Fruit fly (Drosophila melanogaster) whole organism, embryonic: Measurements from ENCODE around the gene CG34138.

Experiments
- CG12769 ChIP-seq: fragments of 200-800 bp; sonication (Bioruptor generic); optimal IDR thresholded peaks from 2 replicates; lab custom pipeline; 2019; ENCODE audit warnings: missing biosample characterization, mild to moderate bottlenecking, missing genetic modification characterization, moderate library complexity
- CG15073 ChIP-seq: fragments of 200-800 bp; sonication (Bioruptor generic); optimal IDR thresholded peaks from 2 replicates; lab custom pipeline; 2016; ENCODE audit warnings: missing biosample characterization, missing genetic modification characterization
- CG17385 ChIP-seq: fragments of 200-800 bp; sonication (Bioruptor generic); optimal IDR thresholded peaks from 3 replicates; lab custom pipeline; 2018; ENCODE audit warnings: missing biosample characterization, mild to moderate bottlenecking, missing genetic modification characterization
- CG2116 ChIP-seq: fragments of 200-800 bp; sonication (Bioruptor generic); optimal IDR thresholded peaks from 3 replicates; lab custom pipeline; 2018; ENCODE audit warnings: missing biosample characterization, mild to moderate bottlenecking, missing genetic modification characterization
- CG2120 ChIP-seq: fragments of 200-800 bp; sonication (Bioruptor generic); optimal IDR thresholded peaks from 3 replicates; lab custom pipeline; 2016; ENCODE audit warnings: missing biosample characterization, missing genetic modification characterization
- CG34224 ChIP-seq: fragments of 200-800 bp; sonication (Bioruptor generic); IDR thresholded peaks from 3 replicates; pipeline ENCODE4 v1.3.6; 2022; ENCODE audit warnings: missing biosample characterization, missing genetic modification characterization; ENCODE audit not compliant: partially characterized antibody
- CG3726 ChIP-seq: fragments of 200-800 bp; sonication (Bioruptor generic); IDR thresholded peaks from 3 replicates; pipeline ENCODE4, ENCODE4 v1.3.6; 2022; ENCODE audit warnings: missing biosample characterization, missing genetic modification characterization
- CG3838 ChIP-seq: fragments of 200-800 bp; sonication (Bioruptor generic); optimal IDR thresholded peaks from 3 replicates; lab custom pipeline; 2016; ENCODE audit warnings: missing biosample characterization, missing genetic modification characterization
- CG6813 ChIP-seq: fragments of 200-800 bp; sonication (Bioruptor generic); optimal IDR thresholded peaks from 2 replicates; lab custom pipeline; 2017; ENCODE audit warnings: missing biosample characterization, missing genetic modification characterization, mild to moderate bottlenecking, moderate library complexity, missing genetic modification reagents
- D ChIP-seq, 2 experiments: fragments of 200-800 bp in 1 of 2; fragments of >200 bp in 1 of 2; sonication (Bioruptor generic) in 1 of 2; optimal IDR thresholded peaks; 2 replicates in 1 of 2; 3 replicates in 1 of 2; lab custom pipeline; 2017; ENCODE audit warnings: mild to moderate bottlenecking in 1 of 2, missing biosample characterization in 1 of 2, missing genetic modification characterization in 1 of 2, missing genetic modification reagents in 1 of 2
- Dp ChIP-seq: fragments of 200-800 bp; sonication (Bioruptor generic); optimal IDR thresholded peaks from 2 replicates; lab custom pipeline; 2018; ENCODE audit warnings: missing biosample characterization, mild to moderate bottlenecking, missing genetic modification characterization, moderate library complexity
- Dref ChIP-seq: fragments of 200-800 bp; sonication (Bioruptor generic); IDR thresholded peaks from 2 replicates; pipeline ENCODE4 v1.3.6; 2022; ENCODE audit warnings: missing biosample characterization, missing genetic modification characterization
- E2f2 ChIP-seq: fragments of 200-800 bp; sonication (Bioruptor generic); IDR thresholded peaks from 2 replicates; pipeline ENCODE4 v1.3.6; 2022; ENCODE audit warnings: missing biosample characterization, missing genetic modification characterization
- HLH4C ChIP-seq: fragments of 200-800 bp; sonication (Bioruptor generic); IDR thresholded peaks from 3 replicates; pipeline ENCODE4 v1.3.6; 2022; ENCODE audit warnings: missing biosample characterization, missing genetic modification characterization; ENCODE audit not compliant: partially characterized antibody
- HLH54F ChIP-seq: fragments of 200-800 bp; sonication (Bioruptor generic); optimal IDR thresholded peaks from 3 replicates; lab custom pipeline; 2016; ENCODE audit warnings: missing biosample characterization, missing genetic modification characterization
- Hand ChIP-seq: fragments of 200-800 bp; sonication (Bioruptor generic); optimal IDR thresholded peaks from 2 replicates; lab custom pipeline; 2017; ENCODE audit warnings: mild to moderate bottlenecking, missing biosample characterization, missing genetic modification reagents, missing genetic modification characterization
- Hr51 ChIP-seq, 2 experiments: fragments of 200-800 bp; sonication (Bioruptor generic); optimal IDR thresholded peaks; 2 replicates in 1 of 2; 3 replicates in 1 of 2; lab custom pipeline; 2016 to 2018; ENCODE audit warnings: missing biosample characterization in 2 of 2, missing genetic modification characterization in 2 of 2, mild to moderate bottlenecking in 1 of 2, moderate library complexity in 1 of 2
- Oli ChIP-seq: fragments of 200-800 bp; sonication (Bioruptor generic); optimal IDR thresholded peaks from 2 replicates; lab custom pipeline; 2018; ENCODE audit warnings: missing biosample characterization, mild to moderate bottlenecking, missing genetic modification characterization, moderate library complexity
- Opbp ChIP-seq: fragments of 200-800 bp; sonication (Bioruptor generic); IDR thresholded peaks from 3 replicates; pipeline ENCODE4 v1.3.6; 2022; ENCODE audit warnings: missing biosample characterization, missing genetic modification characterization; ENCODE audit not compliant: partially characterized antibody
- Pdp1 ChIP-seq, 2 experiments: fragments of 200-800 bp; sonication (Bioruptor generic); optimal IDR thresholded peaks; 3 replicates each; lab custom pipeline; 2016; ENCODE audit warnings: missing biosample characterization in 2 of 2, missing genetic modification characterization in 2 of 2, mild to moderate bottlenecking in 1 of 2, moderate library complexity in 1 of 2
- Sin3A ChIP-seq: fragments of >200 bp; optimal IDR thresholded peaks from 2 replicates; lab custom pipeline; 2018
- Six4 ChIP-seq: fragments of 200-800 bp; sonication (Bioruptor generic); optimal IDR thresholded peaks from 2 replicates; lab custom pipeline; 2016; ENCODE audit warnings: missing biosample characterization, missing genetic modification characterization
- Trl ChIP-seq, 3 experiments: fragments of >200 bp in 2 of 3; fragments of 200-800 bp in 1 of 3; sonication (Bioruptor generic) in 1 of 3; optimal IDR thresholded peaks; 2 replicates in 1 of 3; 3 replicates in 2 of 3; lab custom pipeline; 2016 to 2017; ENCODE audit warnings: missing biosample characterization in 1 of 3, missing genetic modification characterization in 1 of 3
- YL-1 ChIP-seq: fragments of 200-800 bp; sonication (Bioruptor generic); optimal IDR thresholded peaks from 3 replicates; lab custom pipeline; 2017; ENCODE audit warnings: missing biosample characterization, mild to moderate bottlenecking, missing genetic modification characterization
- ara ChIP-seq: fragments of 200-800 bp; sonication (Bioruptor generic); IDR thresholded peaks from 2 replicates; pipeline ENCODE4 v1.3.6; 2022; ENCODE audit warnings: missing biosample characterization, missing genetic modification characterization
- bbx ChIP-seq: fragments of 200-800 bp; sonication (Bioruptor generic); IDR thresholded peaks from 2 replicates; pipeline ENCODE4 v1.3.6; 2022; ENCODE audit warnings: missing biosample characterization, missing genetic modification characterization; ENCODE audit not compliant: partially characterized antibody
- cg ChIP-seq: fragments of 200-800 bp; sonication (Bioruptor generic); optimal IDR thresholded peaks from 3 replicates; lab custom pipeline; 2019; ENCODE audit warnings: missing biosample characterization, mild to moderate bottlenecking, missing genetic modification characterization, moderate library complexity
- chinmo ChIP-seq: fragments of 200-800 bp; sonication (Bioruptor generic); IDR thresholded peaks from 4 replicates; pipeline ENCODE4 v1.3.6; 2022; ENCODE audit warnings: missing biosample characterization, missing genetic modification characterization; ENCODE audit not compliant: partially characterized antibody
- chn ChIP-seq: fragments of 200-800 bp; sonication (Bioruptor generic); optimal IDR thresholded peaks from 2 replicates; lab custom pipeline; 2016; ENCODE audit warnings: missing biosample characterization, missing genetic modification characterization
- ci ChIP-seq: fragments of 200-800 bp; sonication (Bioruptor generic); IDR thresholded peaks from 3 replicates; pipeline ENCODE4 v1.3.6; 2022; ENCODE audit warnings: missing biosample characterization, missing genetic modification characterization
- croc ChIP-seq: fragments of 200-800 bp; sonication (Bioruptor generic); conservative IDR thresholded peaks from 3 replicates; pipeline ENCODE4 v1.3.6; 2022; ENCODE audit warnings: missing biosample characterization, missing genetic modification characterization
- crol ChIP-seq: fragments of 200-800 bp; sonication (Bioruptor generic); IDR thresholded peaks from 2 replicates; pipeline ENCODE4 v1.3.6; 2022; ENCODE audit warnings: missing biosample characterization, missing genetic modification characterization
- ham ChIP-seq: fragments of 200-800 bp; sonication (Bioruptor generic); IDR thresholded peaks from 2 replicates; pipeline ENCODE4 v1.3.6; 2022; ENCODE audit warnings: missing biosample characterization, missing genetic modification characterization
- insv ChIP-seq, 2 experiments: fragments of 200-800 bp; sonication (Bioruptor generic); optimal IDR thresholded peaks; 3 replicates each; lab custom pipeline; 2016 to 2018; ENCODE audit warnings: missing biosample characterization in 2 of 2, missing genetic modification characterization in 2 of 2
- inv ChIP-seq: fragments of 200-800 bp; sonication (Bioruptor generic); IDR thresholded peaks from 2 replicates; pipeline ENCODE4 v1.3.6; 2022; ENCODE audit warnings: missing biosample characterization, missing genetic modification characterization; ENCODE audit not compliant: partially characterized antibody
- luna ChIP-seq: fragments of 200-800 bp; sonication (Bioruptor generic); optimal IDR thresholded peaks from 2 replicates; lab custom pipeline; 2016; ENCODE audit warnings: missing biosample characterization, missing genetic modification characterization
- mld ChIP-seq: fragments of 200-800 bp; sonication (Bioruptor generic); IDR thresholded peaks from 3 replicates; pipeline ENCODE4 v1.3.6; 2022; ENCODE audit warnings: missing biosample characterization, missing genetic modification characterization; ENCODE audit not compliant: partially characterized antibody
- nom ChIP-seq: fragments of 200-800 bp; sonication (Bioruptor generic); optimal IDR thresholded peaks from 2 replicates; lab custom pipeline; 2017; ENCODE audit warnings: missing biosample characterization, missing genetic modification characterization, mild to moderate bottlenecking, moderate library complexity, missing genetic modification reagents
- pb ChIP-seq: fragments of 200-800 bp; sonication (Bioruptor generic); optimal IDR thresholded peaks from 3 replicates; lab custom pipeline; 2016; ENCODE audit warnings: missing biosample characterization, missing genetic modification characterization
- pzg ChIP-seq: fragments of 200-800 bp; sonication (Bioruptor generic); optimal IDR thresholded peaks from 3 replicates; lab custom pipeline; 2018; ENCODE audit warnings: missing biosample characterization, mild to moderate bottlenecking, missing genetic modification characterization, moderate library complexity
- rib ChIP-seq: fragments of 200-800 bp; sonication (Bioruptor generic); IDR thresholded peaks from 2 replicates; pipeline ENCODE4 v1.3.6; 2022; ENCODE audit warnings: missing biosample characterization, missing genetic modification characterization
- seq ChIP-seq: fragments of 200-800 bp; sonication (Bioruptor generic); IDR thresholded peaks from 2 replicates; pipeline ENCODE4 v1.3.6; 2022; ENCODE audit warnings: missing biosample characterization, missing genetic modification characterization
- sug ChIP-seq: fragments of 200-800 bp; optimal IDR thresholded peaks from 2 replicates; lab custom pipeline; 2019; ENCODE audit warnings: missing biosample characterization, mild to moderate bottlenecking, missing genetic modification characterization, moderate library complexity
- ttk ChIP-seq: fragments of 200-800 bp; sonication (Bioruptor generic); IDR thresholded peaks from 2 replicates; pipeline ENCODE4 v2.1.2; 2022; ENCODE audit warnings: missing biosample characterization, missing genetic modification characterization

Gene CG34138

DNA sequence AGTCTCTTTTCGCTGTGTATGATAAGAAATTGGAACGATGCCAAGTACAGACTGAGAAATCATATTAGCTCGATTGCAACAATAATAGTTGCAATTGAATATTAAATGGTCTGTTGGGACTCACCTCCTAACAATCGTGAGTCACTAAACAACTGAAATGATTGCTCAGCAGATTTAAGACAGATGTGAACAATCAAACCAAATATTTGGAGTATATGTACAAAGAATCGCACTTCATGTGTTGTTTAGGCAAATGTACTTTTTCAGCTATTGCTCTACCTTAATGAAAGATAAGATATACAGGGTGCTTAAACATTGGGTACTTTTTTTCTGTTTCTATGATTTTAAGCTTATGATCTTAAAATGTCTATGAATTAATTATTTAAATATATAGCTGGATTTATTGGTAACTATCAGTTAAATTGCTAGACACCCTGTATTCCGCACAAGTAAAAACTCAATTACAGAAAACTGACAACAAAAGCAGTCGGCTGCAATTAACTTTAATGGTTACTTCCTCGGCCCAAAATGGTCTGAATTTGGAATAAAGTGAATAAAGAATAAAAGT, 6.8 kb downstream of the CG34138 start (continued):
- TF ChIP-seq insv (GFP tag; optimal IDR thresholded peaks at IDR 0.05; lab: Kevin White, UChicago) (peak in 1 of 2 experiments; percentile 2), CG2120 (GFP tag; lab: Kevin White, UChicago) (peak; percentile 78), CG15073 (GFP tag; lab: Kevin White, UChicago) (peak; percentile 30), ham (no peak), crol (no peak), ttk (GFP tag; lab: Robert Waterston, UW) (peak; percentile 84), D (optimal IDR thresholded peaks at IDR 0.05; lab: Kevin White, UChicago) (no peak), D (GFP tag; optimal IDR thresholded peaks at IDR 0.05; lab: Kevin White, UChicago) (peak; percentile 79), luna (GFP tag; lab: Kevin White, UChicago) (peak; percentile 4)

DNA sequence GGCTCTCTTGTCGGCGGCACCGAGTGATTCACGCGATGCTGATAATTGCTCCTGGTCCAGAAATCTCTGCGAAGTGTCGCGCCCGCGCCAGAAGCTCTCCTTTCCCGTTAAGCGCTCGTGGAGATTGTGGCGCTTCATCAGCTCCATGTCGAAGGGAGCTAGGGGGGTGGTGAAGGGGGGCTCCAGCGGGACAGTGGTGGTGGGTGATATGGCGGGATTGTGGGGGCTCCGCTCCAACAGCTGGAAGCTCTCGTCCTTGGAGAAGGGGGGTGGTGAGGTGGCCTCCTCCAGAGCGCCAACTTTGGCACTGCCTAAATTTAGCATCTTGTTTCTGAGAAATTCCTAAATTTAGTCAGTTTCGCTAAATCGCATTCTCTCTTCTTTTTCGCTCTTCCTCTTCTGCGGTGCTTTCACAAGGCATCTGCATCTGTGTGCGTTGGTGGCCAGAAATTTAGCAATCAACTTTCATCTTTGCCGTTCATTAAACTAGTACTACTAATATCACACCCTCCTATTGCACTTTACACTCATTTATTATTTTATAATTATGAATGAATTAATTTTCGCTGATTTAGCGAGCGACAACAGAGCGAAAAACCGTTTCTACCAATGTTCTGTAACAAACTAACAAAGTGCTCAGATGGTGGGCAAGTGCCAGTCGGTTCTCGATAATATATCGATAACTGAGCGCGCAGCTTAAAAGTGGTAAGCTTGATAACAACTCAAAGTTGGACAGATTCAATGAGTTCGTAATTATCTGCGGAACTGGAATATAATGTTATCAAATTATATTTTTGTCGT, 7.5 kb downstream of the CG34138 start, which contains the start of gene subdued:
TSS of gene subdued (minus strand) at position 631 of the 801 bp plus-strand sequence.
- TF ChIP-seq HLH4C (GFP tag; lab: Robert Waterston, UW) (peak; percentile 65), ci (peak; percentile 57; the same call in 1 of the 3 replicates), CG34224 (GFP tag; lab: Robert Waterston, UW) (peak; percentile 60; the same call in 1 of the 3 replicates), chn (GFP tag; lab: Kevin White, UChicago) (no peak), cg (peak; percentile 55), rib (peak; percentile 29; the same call in 1 of the 2 replicates), ara (GFP tag; lab: Robert Waterston, UW) (0 out of 2 replicates have a peak, but pooled peaks have one; percentile 30), chinmo (GFP tag; lab: Robert Waterston, UW) (0 out of 4 replicates have a peak, but pooled peaks have one; percentile 30), sug (tag; lab: Kevin White, UChicago) (peak; percentile 32), CG17385 (GFP tag; lab: Kevin White, UChicago) (peak; percentile 83), Pdp1 (GFP tag; optimal IDR thresholded peaks at IDR 0.05; lab: Kevin White, UChicago) (peak in 1 of 2 experiments; percentile 51), bbx (peak; percentile 38), CG12769 (peak; percentile 74), inv (GFP tag; lab: Robert Waterston, UW) (peak; percentile 30; the same call in 1 of the 2 replicates), Hand (GFP tag; lab: Kevin White, UChicago) (no peak), Opbp (GFP tag; lab: Robert Waterston, UW) (peak; percentile 19; the same call in 2 of the 3 replicates), HLH54F (GFP tag; lab: Kevin White, UChicago) (no peak), CG2116 (peak; percentile 71), Oli (tag; lab: Kevin White, UChicago) (no peak), Sin3A (lab: Kevin White, UChicago) (peak; percentile 7), Dp (GFP tag; lab: Kevin White, UChicago) (peak; percentile 89), mld (no peak), croc (0 out of 3 replicates have a peak, but pooled peaks have one; percentile 8), Hr51 (GFP tag; optimal IDR thresholded peaks at IDR 0.05; lab: Kevin White, UChicago) (no peak), CG3726 (GFP tag; lab: Robert Waterston, UW) (0 out of 3 replicates have a peak, but pooled peaks have one; percentile 3), pzg (GFP tag; lab: Kevin White, UChicago) (peak; percentile 11), CG6813 (GFP tag; lab: Kevin White, UChicago) (peak; percentile 4), seq (GFP tag; lab: Robert Waterston, UW) (0 out of 2 replicates have a peak, but pooled peaks have one; percentile 24), YL-1 (GFP tag; lab: Kevin White, UChicago) (peak; percentile 15), Six4 (GFP tag; lab: Kevin White, UChicago) (no peak), CG3838 (GFP tag; lab: Kevin White, UChicago) (no peak), E2f2 (GFP tag; lab: Robert Waterston, UW) (peak; percentile 90), Trl (optimal IDR thresholded peaks at IDR 0.05; lab: Kevin White, UChicago) (peak in 1 of 2 experiments; percentile 20), Trl (GFP tag; optimal IDR thresholded peaks at IDR 0.05; lab: Kevin White, UChicago) (no peak), nom (GFP tag; lab: Kevin White, UChicago) (no peak), crol (peak; percentile 91), pb (GFP tag; lab: Kevin White, UChicago) (no peak), Dref (GFP tag; lab: Robert Waterston, UW) (peak; percentile 75)
